Worm (Caenorhabditis elegans): Measurements from ENCODE around the gene C03H5.7.

ce11 chrII:337233-337832, 42.7 kb upstream of the C03H5.7 start, which contains the start of gene cpn-2:
- no peak for TF ChIP-seq skn-1 (tag; optimal IDR thresholded peaks at IDR 0.05)
- no peak for TF ChIP-seq R02D3.7 (tag; optimal IDR thresholded peaks at IDR 0.05)
- no peak for TF ChIP-seq aly-2 (tag; optimal IDR thresholded peaks at IDR 0.05)
- TF ChIP-seq nhr-237 (tag; optimal IDR thresholded peaks at IDR 0.05): no peak
- TF ChIP-seq ztf-11 (tag; optimal IDR thresholded peaks at IDR 0.05): no peak
- TF ChIP-seq lin-39 (tag; optimal IDR thresholded peaks at IDR 0.05): no peak
- no peak for TF ChIP-seq lin-11 (tag; optimal IDR thresholded peaks at IDR 0.05)
